Fruit fly (Drosophila melanogaster) whole organism, pupa: ENCODE results near the gene CG13287.

Experiments used
- CG10348 ChIP-seq: fragments of 200-800 bp; sonication (Bioruptor generic); IDR thresholded peaks from 2 replicates; pipeline ENCODE4 v1.3.6; 2022; ENCODE audit warnings: missing biosample characterization, missing genetic modification characterization
- CG12605 ChIP-seq: fragments of 200-800 bp; sonication (Bioruptor generic); IDR thresholded peaks from 2 replicates; pipeline ENCODE4 v1.3.6; 2022; ENCODE audit warnings: missing biosample characterization, missing genetic modification characterization
- CG13204 ChIP-seq: fragments of 200-800 bp; sonication (Bioruptor generic); optimal IDR thresholded peaks from 2 replicates; lab custom pipeline; 2018; ENCODE audit warnings: missing biosample characterization, mild to moderate bottlenecking, missing genetic modification characterization, moderate library complexity
- CG14655 ChIP-seq: fragments of 200-800 bp; sonication (Bioruptor generic); optimal IDR thresholded peaks from 3 replicates; lab custom pipeline; 2017; ENCODE audit warnings: mild to moderate bottlenecking, missing biosample characterization, missing genetic modification reagents, missing genetic modification characterization
- CG15710 ChIP-seq: fragments of 200-800 bp; sonication (Bioruptor generic); optimal IDR thresholded peaks from 2 replicates; lab custom pipeline; 2018; ENCODE audit warnings: missing biosample characterization, mild to moderate bottlenecking, missing genetic modification characterization, moderate library complexity
- CG17806 ChIP-seq: fragments of 200-800 bp; sonication (Bioruptor generic); optimal IDR thresholded peaks from 2 replicates; lab custom pipeline; 2018; ENCODE audit warnings: missing biosample characterization, mild to moderate bottlenecking, missing genetic modification characterization, moderate library complexity
- CG32121 ChIP-seq: fragments of 200-800 bp; sonication (Bioruptor generic); IDR thresholded peaks from 2 replicates; pipeline ENCODE4 v1.3.6; 2022; ENCODE audit warnings: missing biosample characterization, missing genetic modification characterization
- CG34367 ChIP-seq: fragments of 200-800 bp; sonication (Bioruptor generic); optimal IDR thresholded peaks from 2 replicates; lab custom pipeline; 2018; ENCODE audit warnings: missing biosample characterization, mild to moderate bottlenecking, missing genetic modification characterization
- CG4496 ChIP-seq: fragments of 200-800 bp; sonication (Bioruptor generic); IDR thresholded peaks from 3 replicates; pipeline ENCODE4 v1.3.6; 2022; ENCODE audit warnings: missing biosample characterization, missing genetic modification characterization
- CG8159 ChIP-seq: fragments of 200-800 bp; sonication (Bioruptor generic); optimal IDR thresholded peaks from 3 replicates; lab custom pipeline; 2018; ENCODE audit warnings: missing biosample characterization, mild to moderate bottlenecking, missing genetic modification characterization, moderate library complexity
- CG8301 ChIP-seq: fragments of 200-800 bp; sonication (Bioruptor generic); optimal IDR thresholded peaks from 2 replicates; lab custom pipeline; 2018; ENCODE audit warnings: missing biosample characterization, mild to moderate bottlenecking, missing genetic modification characterization
- CG9948 ChIP-seq: fragments of 200-800 bp; sonication (Bioruptor generic); optimal IDR thresholded peaks from 2 replicates; lab custom pipeline; 2018; ENCODE audit warnings: missing biosample characterization, mild to moderate bottlenecking, missing genetic modification characterization, moderate library complexity
- D1 ChIP-seq: fragments of 200-800 bp; sonication (Bioruptor generic); optimal IDR thresholded peaks from 2 replicates; lab custom pipeline; 2018; ENCODE audit warnings: missing biosample characterization, mild to moderate bottlenecking, missing genetic modification characterization, moderate library complexity
- EcR ChIP-seq: fragments of 200-800 bp; sonication (Bioruptor generic); optimal IDR thresholded peaks from 3 replicates; lab custom pipeline; 2019; ENCODE audit warnings: missing biosample characterization, missing genetic modification characterization, mild to moderate bottlenecking, moderate library complexity, missing genetic modification reagents
- Ets98B ChIP-seq: fragments of 200-800 bp; sonication (Bioruptor generic); IDR thresholded peaks from 2 replicates; pipeline ENCODE4 v1.3.6; 2022; ENCODE audit warnings: missing biosample characterization, missing genetic modification characterization
- Pif1A ChIP-seq: fragments of 200-800 bp; sonication (Bioruptor generic); optimal IDR thresholded peaks from 3 replicates; lab custom pipeline; 2016; ENCODE audit warnings: missing biosample characterization, missing genetic modification characterization
- Pif1B ChIP-seq: fragments of 200-800 bp; sonication (Bioruptor generic); optimal IDR thresholded peaks from 3 replicates; lab custom pipeline; 2016; ENCODE audit warnings: missing biosample characterization, missing genetic modification characterization
- Snoo ChIP-seq: fragments of 200-800 bp; sonication (Bioruptor generic); optimal IDR thresholded peaks from 3 replicates; lab custom pipeline; 2017; ENCODE audit warnings: missing biosample characterization, mild to moderate bottlenecking, missing genetic modification characterization, inconsistent platforms
- fd96Ca ChIP-seq: fragments of 200-800 bp; sonication (Bioruptor generic); IDR thresholded peaks from 3 replicates; pipeline ENCODE4 v1.3.6; 2022; ENCODE audit warnings: missing biosample characterization, missing genetic modification characterization
- gl ChIP-seq: fragments of 200-800 bp; sonication (Bioruptor generic); optimal IDR thresholded peaks from 2 replicates; lab custom pipeline; 2018; ENCODE audit warnings: missing biosample characterization, mild to moderate bottlenecking, missing genetic modification characterization
- rn ChIP-seq: fragments of 200-800 bp; sonication (Bioruptor generic); IDR thresholded peaks from 2 replicates; pipeline ENCODE4 v1.3.6; 2022; ENCODE audit warnings: missing biosample characterization, missing genetic modification characterization

The CG13287 gene

DNA sequence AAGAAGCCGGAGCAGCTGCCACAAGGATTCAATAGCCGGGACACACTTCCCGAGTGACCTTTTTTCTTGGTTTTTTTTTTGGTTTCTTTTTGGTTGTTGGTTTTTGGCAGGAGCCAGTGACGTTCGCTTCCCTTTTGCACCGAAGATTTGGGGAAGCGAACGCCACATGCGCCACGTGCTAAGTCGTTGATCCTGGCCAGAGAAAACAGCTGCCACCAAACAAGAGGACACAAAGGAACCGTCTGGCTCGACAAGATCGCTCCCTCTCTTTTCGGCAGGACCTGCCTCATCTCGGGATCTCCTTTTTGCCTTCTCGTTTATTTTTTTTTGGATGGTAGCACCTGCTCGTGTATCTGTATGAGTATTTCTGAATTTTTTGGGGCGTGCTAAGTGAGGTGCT, 23.1 kb upstream of the CG13287 start:
- TF ChIP-seq CG32121 (GFP tag; lab: Robert Waterston, UW): no peak
- no peak for TF ChIP-seq Pif1B (GFP tag; lab: Kevin White, UChicago)
- no peak for TF ChIP-seq CG9948
- no peak for TF ChIP-seq CG8301 (tag; lab: Kevin White, UChicago)
- no peak for TF ChIP-seq CG4496 (GFP tag; lab: Robert Waterston, UW)
- TF ChIP-seq Pif1A (GFP tag; lab: Kevin White, UChicago): no peak
- TF ChIP-seq EcR (GFP tag; lab: Kevin White, UChicago): no peak
- TF ChIP-seq CG10348 (GFP tag; lab: Robert Waterston, UW): no peak
- TF ChIP-seq D1 (tag; lab: Kevin White, UChicago): no peak
- TF ChIP-seq CG13204: no peak
- no peak for TF ChIP-seq CG14655 (GFP tag; lab: Kevin White, UChicago)
- TF ChIP-seq CG12605: no peak
- no peak for TF ChIP-seq CG17806 (tag; lab: Kevin White, UChicago)
- no peak for TF ChIP-seq CG34367 (tag; lab: Kevin White, UChicago)
- no peak for TF ChIP-seq gl
- TF ChIP-seq, all 21 proteins: peak for 0

- TF ChIP-seq Pif1B (GFP tag; lab: Kevin White, UChicago) (peak; percentile 0), CG12605 (no peak), CG9948 (peak; percentile 51), Snoo (tag; lab: Kevin White, UChicago) (peak; percentile 74), CG13204 (no peak), CG15710 (tag; lab: Kevin White, UChicago) (peak; percentile 64), CG32121 (GFP tag; lab: Robert Waterston, UW) (no peak), EcR (GFP tag; lab: Kevin White, UChicago) (no peak), CG10348 (GFP tag; lab: Robert Waterston, UW) (no peak), CG8159 (tag; lab: Kevin White, UChicago) (peak; percentile 76), CG34367 (tag; lab: Kevin White, UChicago) (peak; percentile 37), fd96Ca (no peak), CG8301 (tag; lab: Kevin White, UChicago) (peak; percentile 18), Pif1A (GFP tag; lab: Kevin White, UChicago) (peak; percentile 50), D1 (tag; lab: Kevin White, UChicago) (no peak), gl (no peak), CG14655 (GFP tag; lab: Kevin White, UChicago) (peak; percentile 43), Ets98B (GFP tag; lab: Robert Waterston, UW) (no peak), CG4496 (GFP tag; lab: Robert Waterston, UW) (0 out of 3 replicates have a peak, but pooled peaks have one; percentile 44), rn (GFP tag; lab: Robert Waterston, UW) (no peak), CG17806 (tag; lab: Kevin White, UChicago) (peak; percentile 52)
Measured at dm6 chr3L:5862994-5863393, 19.1 kb upstream of the CG13287 start.

DNA sequence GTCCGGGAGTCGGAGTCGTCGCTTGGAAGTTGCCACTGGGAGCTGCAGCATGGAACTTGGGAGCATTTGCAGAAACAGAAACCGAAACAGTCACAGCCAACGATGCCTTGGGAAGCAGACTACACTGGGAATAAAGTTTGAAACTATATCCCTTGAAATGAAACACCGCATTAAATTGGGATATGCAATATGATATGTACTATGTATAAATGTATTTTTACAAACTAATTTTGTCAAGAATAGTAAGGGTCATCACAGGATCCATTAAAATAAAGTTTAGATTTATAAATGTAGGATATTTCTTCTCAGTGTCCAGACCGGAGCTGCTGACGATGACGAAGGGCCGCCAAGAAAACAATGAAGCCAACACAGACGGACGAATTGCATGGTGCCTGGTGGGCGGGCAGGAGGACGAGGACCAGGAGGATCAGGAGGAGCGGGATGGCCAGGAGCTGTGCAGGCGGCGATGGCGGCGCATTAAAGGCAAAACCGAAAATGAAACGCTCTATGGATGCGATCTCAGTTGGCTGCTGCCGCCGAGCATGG, 18.2 kb upstream of the CG13287 start:
- TF ChIP-seq Ets98B (GFP tag; lab: Robert Waterston, UW): no peak
- TF ChIP-seq CG32121 (GFP tag; lab: Robert Waterston, UW): no peak
- TF ChIP-seq gl: peak; percentile 22
- peak; percentile 47 for TF ChIP-seq CG9948
- TF ChIP-seq CG17806 (tag; lab: Kevin White, UChicago): peak; percentile 67
- TF ChIP-seq fd96Ca: no peak
- TF ChIP-seq CG12605: no peak
- peak; percentile 48 for TF ChIP-seq CG34367 (tag; lab: Kevin White, UChicago)
- TF ChIP-seq CG13204: peak; percentile 27
- no peak for TF ChIP-seq Pif1B (GFP tag; lab: Kevin White, UChicago)
- TF ChIP-seq CG8159 (tag; lab: Kevin White, UChicago): peak; percentile 79
- peak; percentile 13 for TF ChIP-seq Pif1A (GFP tag; lab: Kevin White, UChicago)
- TF ChIP-seq CG15710 (tag; lab: Kevin White, UChicago): peak; percentile 71
- TF ChIP-seq CG4496 (GFP tag; lab: Robert Waterston, UW): no peak
- TF ChIP-seq CG10348 (GFP tag; lab: Robert Waterston, UW): no peak
- TF ChIP-seq D1 (tag; lab: Kevin White, UChicago): no peak
- TF ChIP-seq CG14655 (GFP tag; lab: Kevin White, UChicago): no peak
- TF ChIP-seq Snoo (tag; lab: Kevin White, UChicago): peak; percentile 25
- TF ChIP-seq rn (GFP tag; lab: Robert Waterston, UW): no peak
- TF ChIP-seq EcR (GFP tag; lab: Kevin White, UChicago): no peak
- TF ChIP-seq CG8301 (tag; lab: Kevin White, UChicago): no peak

- TF ChIP-seq CG15710 (tag; lab: Kevin White, UChicago) (peak; percentile 19), CG10348 (GFP tag; lab: Robert Waterston, UW) (no peak), Snoo (tag; lab: Kevin White, UChicago) (peak; percentile 11), D1 (tag; lab: Kevin White, UChicago) (no peak), CG12605 (no peak), CG32121 (GFP tag; lab: Robert Waterston, UW) (no peak), CG4496 (GFP tag; lab: Robert Waterston, UW) (no peak), Pif1B (GFP tag; lab: Kevin White, UChicago) (no peak), gl (no peak), CG14655 (GFP tag; lab: Kevin White, UChicago) (no peak), rn (GFP tag; lab: Robert Waterston, UW) (no peak), CG8159 (tag; lab: Kevin White, UChicago) (peak; percentile 42)
Measured at dm6 chr3L:5866924-5867323, 15.2 kb upstream of the CG13287 start.

dm6 chr3L:5869614-5870204, 12.4 kb upstream of the CG13287 start:
- TF ChIP-seq CG12605 (no peak), CG32121 (GFP tag; lab: Robert Waterston, UW) (no peak), gl (no peak), Pif1B (GFP tag; lab: Kevin White, UChicago) (no peak), D1 (tag; lab: Kevin White, UChicago) (no peak), CG14655 (GFP tag; lab: Kevin White, UChicago) (no peak), CG8159 (tag; lab: Kevin White, UChicago) (no peak), CG13204 (no peak), CG15710 (tag; lab: Kevin White, UChicago) (no peak), CG9948 (no peak), CG17806 (tag; lab: Kevin White, UChicago) (no peak), Pif1A (GFP tag; lab: Kevin White, UChicago) (no peak), CG4496 (GFP tag; lab: Robert Waterston, UW) (no peak; the same call in 2 of the 3 replicates), fd96Ca (no peak), EcR (GFP tag; lab: Kevin White, UChicago) (no peak), Ets98B (GFP tag; lab: Robert Waterston, UW) (no peak; the same call in 1 of the 2 replicates), CG10348 (GFP tag; lab: Robert Waterston, UW) (no peak)
- TF ChIP-seq, all 21 proteins: peak for 0
